Worm (Caenorhabditis elegans): Measurements from ENCODE around the gene T06E6.1.

DNA sequence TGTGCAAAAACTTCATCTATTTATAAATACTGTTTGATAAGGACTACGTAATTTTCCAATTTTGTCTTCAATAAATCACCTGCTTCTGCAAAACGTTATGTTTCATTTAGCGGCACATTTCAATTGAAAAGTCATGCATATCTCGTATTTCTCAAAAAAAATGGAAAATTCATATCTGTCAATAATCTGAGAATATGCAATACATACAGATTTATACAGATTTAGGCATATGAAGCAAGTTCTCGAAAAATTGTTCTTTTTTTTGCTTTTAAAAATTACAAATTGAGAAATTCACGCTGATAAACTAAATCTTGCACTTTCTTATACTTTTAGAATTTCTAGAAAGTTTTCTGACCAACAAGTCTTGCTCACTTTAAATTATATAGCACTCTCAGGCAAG lies 49.4 kb upstream of the T06E6.1 start, which contains the start of gene T26H5.11:
- TF ChIP-seq W03F9.2 (tag; optimal IDR thresholded peaks at IDR 0.05): no peak
- TF ChIP-seq him-1 (tag; optimal IDR thresholded peaks at IDR 0.05): no peak
